Worm (Caenorhabditis elegans) whole organism, mixed stage, embryonic: ENCODE data around the gene nhr-27.

Experiments
- bed-3 ChIP-seq: fragments of 200-800 bp; sonication (Bioruptor generic); optimal IDR thresholded peaks from 3 replicates; lab custom pipeline; 2018; ENCODE audit warnings: mild to moderate bottlenecking, missing genetic modification characterization, moderate library complexity, missing compliant biosample characterization
- blmp-1 ChIP-seq: fragments of 150-350 bp; optimal IDR thresholded peaks from 2 replicates; lab custom pipeline; 2014; ENCODE audit warnings: missing biosample characterization, missing genetic modification characterization
- ceh-39 ChIP-seq: fragments of 150-350 bp; optimal IDR thresholded peaks from 2 replicates; lab custom pipeline; 2014; ENCODE audit warnings: missing biosample characterization, missing genetic modification characterization
- ceh-83 ChIP-seq: fragments of 200-800 bp; sonication (Bioruptor generic); optimal IDR thresholded peaks from 2 replicates; lab custom pipeline; 2018; ENCODE audit warnings: mild to moderate bottlenecking, missing genetic modification characterization, missing compliant biosample characterization
- cnd-1 ChIP-seq: fragments of 200-800 bp; sonication (Bioruptor generic); optimal IDR thresholded peaks from 2 replicates; lab custom pipeline; 2018; ENCODE audit warnings: mild to moderate bottlenecking, missing genetic modification characterization, missing compliant biosample characterization
- drap-1 ChIP-seq: fragments of 200-800 bp; sonication (Bioruptor generic); optimal IDR thresholded peaks from 3 replicates; lab custom pipeline; 2018; ENCODE audit warnings: mild to moderate bottlenecking, missing genetic modification characterization, missing compliant biosample characterization
- elt-1 ChIP-seq: sonication (generic microtip); optimal IDR thresholded peaks from 2 replicates; lab custom pipeline; 2017; ENCODE audit warnings: missing genetic modification characterization, mild to moderate bottlenecking, missing compliant biosample characterization, antibody characterized with exemption, moderate library complexity, borderline replicate concordance; ENCODE audit not compliant: insufficient read depth
- elt-3 ChIP-seq: fragments of 150-350 bp; optimal IDR thresholded peaks from 2 replicates; lab custom pipeline; 2014; ENCODE audit warnings: missing biosample characterization, missing genetic modification characterization
- flh-1 ChIP-seq: fragments of 200-800 bp; sonication (Bioruptor generic); optimal IDR thresholded peaks from 2 replicates; lab custom pipeline; 2018; ENCODE audit warnings: mild to moderate bottlenecking, missing genetic modification characterization, moderate library complexity, missing compliant biosample characterization
- ham-2 ChIP-seq: fragments of 200-800 bp; sonication (Bioruptor generic); optimal IDR thresholded peaks from 2 replicates; lab custom pipeline; 2018; ENCODE audit warnings: mild to moderate bottlenecking, missing genetic modification characterization, missing compliant biosample characterization
- hlh-1 ChIP-seq: fragments of 150-350 bp; optimal IDR thresholded peaks from 2 replicates; lab custom pipeline; 2014; ENCODE audit warnings: missing biosample characterization, missing genetic modification reagents, missing genetic modification characterization
- lin-13 ChIP-seq: fragments of 150-350 bp; optimal IDR thresholded peaks from 2 replicates; lab custom pipeline; 2014; ENCODE audit warnings: missing biosample characterization, missing genetic modification characterization
- lin-32 ChIP-seq: fragments of 200-800 bp; sonication (Bioruptor generic); optimal IDR thresholded peaks from 2 replicates; lab custom pipeline; 2018; ENCODE audit warnings: mild to moderate bottlenecking, missing genetic modification characterization, missing compliant biosample characterization
- lsy-2 ChIP-seq: fragments of 150-350 bp; optimal IDR thresholded peaks from 2 replicates; lab custom pipeline; 2014; ENCODE audit warnings: missing biosample characterization, missing genetic modification characterization
- mab-5 ChIP-seq: fragments of 150-350 bp; optimal IDR thresholded peaks from 2 replicates; lab custom pipeline; 2014; ENCODE audit warnings: missing biosample characterization, missing genetic modification characterization
- mls-2 ChIP-seq: sonication (generic microtip); optimal IDR thresholded peaks from 2 replicates; lab custom pipeline; 2016; ENCODE audit warnings: mild to moderate bottlenecking, missing genetic modification characterization, moderate library complexity, missing compliant biosample characterization
- nhr-12 ChIP-seq: fragments of 150-350 bp; optimal IDR thresholded peaks from 2 replicates; lab custom pipeline; 2014; ENCODE audit warnings: missing biosample characterization, missing genetic modification characterization
- nhr-237 ChIP-seq: fragments of 150-350 bp; optimal IDR thresholded peaks from 2 replicates; lab custom pipeline; 2014; ENCODE audit warnings: missing biosample characterization, missing genetic modification characterization
- pha-4 ChIP-seq: fragments of 150-350 bp; optimal IDR thresholded peaks from 2 replicates; lab custom pipeline; 2018; ENCODE audit warnings: missing biosample characterization, missing genetic modification reagents, missing genetic modification characterization
- sem-2 ChIP-seq: fragments of 200-800 bp; sonication (Bioruptor generic); optimal IDR thresholded peaks from 2 replicates; lab custom pipeline; 2018; ENCODE audit warnings: mild to moderate bottlenecking, missing genetic modification characterization, missing compliant biosample characterization
- snpc-4 ChIP-seq: fragments of 150-350 bp; optimal IDR thresholded peaks from 2 replicates; lab custom pipeline; 2014; ENCODE audit warnings: missing biosample characterization, missing genetic modification characterization
- tbx-8 ChIP-seq: fragments of 200-800 bp; sonication (Bioruptor generic); optimal IDR thresholded peaks from 2 replicates; lab custom pipeline; 2018; ENCODE audit warnings: mild to moderate bottlenecking, missing genetic modification characterization, moderate library complexity, missing compliant biosample characterization
- unc-120 ChIP-seq: sonication (generic microtip); optimal IDR thresholded peaks from 2 replicates; lab custom pipeline; 2017; ENCODE audit warnings: missing genetic modification characterization, missing compliant biosample characterization; ENCODE audit not compliant: poor library complexity, severe bottlenecking
- unc-39 ChIP-seq: fragments of 150-350 bp; optimal IDR thresholded peaks from 2 replicates; lab custom pipeline; 2014; ENCODE audit warnings: missing biosample characterization, missing genetic modification characterization
- unc-62 ChIP-seq: fragments of 150-350 bp; optimal IDR thresholded peaks from 2 replicates; lab custom pipeline; 2014; ENCODE audit warnings: missing biosample characterization, missing genetic modification reagents, missing genetic modification characterization
- zip-8 ChIP-seq: fragments of 150-350 bp; optimal IDR thresholded peaks from 2 replicates; lab custom pipeline; 2014; ENCODE audit warnings: missing biosample characterization, missing genetic modification characterization
- ztf-11 ChIP-seq: fragments of 150-350 bp; optimal IDR thresholded peaks from 2 replicates; lab custom pipeline; 2014; ENCODE audit warnings: missing biosample characterization, missing genetic modification characterization

nhr-27 gene

ce11 chrX:12793075-12793474, 15.0 kb downstream of the nhr-27 start:
- no peak for TF ChIP-seq nhr-237 (tag; lab: Kevin White, UChicago)
- TF ChIP-seq drap-1 (GFP tag; lab: Kevin White, UChicago), result no peak
- no peak for TF ChIP-seq lsy-2
- no peak for TF ChIP-seq zip-8 (tag; lab: Kevin White, UChicago)
- TF ChIP-seq ceh-83 (GFP tag; lab: Kevin White, UChicago), result no peak
- TF ChIP-seq tbx-8 (GFP tag; lab: Kevin White, UChicago), result no peak
- TF ChIP-seq ztf-11 (tag; lab: Kevin White, UChicago), result no peak

ce11 chrX:12792554-12792953, 15.6 kb downstream of the nhr-27 start, which contains the start of gene abf-5:
Gene abf-5, plus strand, starts transcription at chrX:12792854.
- TF ChIP-seq pha-4 (tag; lab: Kevin White, UChicago) (no peak), ceh-39 (tag; lab: Kevin White, UChicago) (no peak), unc-120 (no peak), lin-13 (no peak), drap-1 (GFP tag; lab: Kevin White, UChicago) (no peak), blmp-1 (tag; lab: Kevin White, UChicago) (no peak)
- TF ChIP-seq, all 35 proteins: peak for 0

ce11 chrX:12790036-12790435, 18.1 kb downstream of the nhr-27 start, which contains the start of gene str-123:
Gene str-123, plus strand, starts transcription at chrX:12790336.
- TF ChIP-seq elt-3 (no peak), elt-1 (tag; lab: Kevin White, UChicago) (no peak), unc-62 (no peak), lsy-2 (no peak), hlh-1 (tag; lab: Kevin White, UChicago) (no peak), snpc-4 (tag; lab: Kevin White, UChicago) (no peak), bed-3 (GFP tag; lab: Kevin White, UChicago) (no peak), drap-1 (GFP tag; lab: Kevin White, UChicago) (no peak), blmp-1 (tag; lab: Kevin White, UChicago) (no peak), ham-2 (GFP tag; lab: Kevin White, UChicago) (no peak), zip-8 (tag; lab: Kevin White, UChicago) (no peak), sem-2 (no peak), pha-4 (tag; lab: Kevin White, UChicago) (no peak)

ce11 chrX:12787624-12788023, 20.5 kb downstream of the nhr-27 start, which contains the start of gene str-124:
Gene str-124, plus strand, starts transcription at chrX:12787924.
- no peak for TF ChIP-seq mab-5 (tag; lab: Kevin White, UChicago)
- TF ChIP-seq, all 35 proteins: peak for 0

ce11 chrX:12781712-12782444, 26.2 kb downstream of the nhr-27 start, which contains the start of gene alh-13:
Gene alh-13, plus strand, starts transcription at chrX:12782394.
- TF ChIP-seq mls-2, result no peak
- no peak for TF ChIP-seq unc-120
- TF ChIP-seq unc-62, result no peak
- TF ChIP-seq elt-3, result no peak
- TF ChIP-seq flh-1 (GFP tag; lab: Kevin White, UChicago), result no peak
- no peak for TF ChIP-seq nhr-12 (tag; lab: Kevin White, UChicago)
- TF ChIP-seq unc-39, result no peak
- no peak for TF ChIP-seq cnd-1 (tag; lab: Kevin White, UChicago)
- TF ChIP-seq drap-1 (GFP tag; lab: Kevin White, UChicago), result no peak

ce11 chrX:12780674-12781073, 27.4 kb downstream of the nhr-27 start:
- TF ChIP-seq elt-3 (no peak), tbx-8 (GFP tag; lab: Kevin White, UChicago) (no peak), lin-32 (GFP tag; lab: Kevin White, UChicago) (no peak)

- TF ChIP-seq lin-13, result no peak
- TF ChIP-seq drap-1 (GFP tag; lab: Kevin White, UChicago), result no peak
- no peak for TF ChIP-seq ceh-83 (GFP tag; lab: Kevin White, UChicago)
- TF ChIP-seq mab-5 (tag; lab: Kevin White, UChicago), result no peak
- TF ChIP-seq ham-2 (GFP tag; lab: Kevin White, UChicago), result no peak
These were observed 38.4 kb downstream of the nhr-27 start, which contains the start of gene ilc-17.1 for ce11 chrX:12769697-12770096. Gene ilc-17.1, minus strand, starts transcription at chrX:12769797.
